Fruit fly (Drosophila melanogaster) whole organism, prepupa: ENCODE data around the gene CG5556.

Source experiments
- Blimp-1 ChIP-seq: fragments of 200-800 bp; sonication (Bioruptor generic); optimal IDR thresholded peaks from 3 replicates; lab custom pipeline; 2017; ENCODE audit warnings: missing biosample characterization, missing genetic modification characterization, mild to moderate bottlenecking, moderate library complexity, missing genetic modification reagents
- CG10631 ChIP-seq: fragments of 200-800 bp; sonication (Bioruptor generic); optimal IDR thresholded peaks from 2 replicates; lab custom pipeline; 2016; ENCODE audit warnings: missing biosample characterization, missing genetic modification characterization
- CG10669 ChIP-seq: fragments of 200-800 bp; sonication (Bioruptor generic); optimal IDR thresholded peaks from 3 replicates; lab custom pipeline; 2018; ENCODE audit warnings: missing biosample characterization, mild to moderate bottlenecking, missing genetic modification characterization, moderate library complexity
- CG11294 ChIP-seq: fragments of 200-800 bp; sonication (Bioruptor generic); IDR thresholded peaks from 2 replicates; pipeline ENCODE4 v1.3.6; 2022; ENCODE audit warnings: missing biosample characterization, missing genetic modification characterization
- CG11762 ChIP-seq: fragments of 200-800 bp; sonication (Bioruptor generic); optimal IDR thresholded peaks from 3 replicates; lab custom pipeline; 2016; ENCODE audit warnings: missing biosample characterization, missing genetic modification characterization; ENCODE audit not compliant: insufficient read depth
- CG11902 ChIP-seq: fragments of 200-800 bp; sonication (Bioruptor generic); optimal IDR thresholded peaks from 3 replicates; lab custom pipeline; 2016; ENCODE audit warnings: missing biosample characterization, missing genetic modification characterization
- CG15336 ChIP-seq: fragments of 200-800 bp; sonication (Bioruptor generic); IDR thresholded peaks from 2 replicates; pipeline ENCODE4 v1.3.6; 2022; ENCODE audit warnings: missing biosample characterization, missing genetic modification characterization
- CG16779 ChIP-seq: fragments of 200-800 bp; sonication (Bioruptor generic); optimal IDR thresholded peaks from 3 replicates; lab custom pipeline; 2017; ENCODE audit warnings: missing biosample characterization, mild to moderate bottlenecking, missing genetic modification characterization
- CG3032 ChIP-seq: fragments of 200-800 bp; optimal IDR thresholded peaks from 2 replicates; lab custom pipeline; 2019; ENCODE audit warnings: missing biosample characterization, mild to moderate bottlenecking, missing genetic modification characterization, moderate library complexity
- CG31627 ChIP-seq: fragments of 200-800 bp; sonication (Bioruptor generic); optimal IDR thresholded peaks from 3 replicates; lab custom pipeline; 2016; ENCODE audit warnings: missing biosample characterization, missing genetic modification characterization
- CG32006 ChIP-seq: fragments of 200-800 bp; sonication (Bioruptor generic); optimal IDR thresholded peaks from 3 replicates; lab custom pipeline; 2017; ENCODE audit warnings: missing biosample characterization, mild to moderate bottlenecking, missing genetic modification characterization
- CG34406 ChIP-seq: fragments of 200-800 bp; sonication (Bioruptor generic); optimal IDR thresholded peaks from 3 replicates; lab custom pipeline; 2016; ENCODE audit warnings: missing biosample characterization, missing genetic modification characterization
- CG4318 ChIP-seq: fragments of 200-800 bp; sonication (Bioruptor generic); optimal IDR thresholded peaks from 3 replicates; lab custom pipeline; 2017; ENCODE audit warnings: missing biosample characterization, mild to moderate bottlenecking, missing genetic modification characterization
- CG6163 ChIP-seq: fragments of 200-800 bp; sonication (Bioruptor generic); IDR thresholded peaks from 3 replicates; pipeline ENCODE4 v1.3.6; 2022; ENCODE audit warnings: missing biosample characterization, missing genetic modification characterization
- CG6792 ChIP-seq: fragments of 200-800 bp; sonication (Bioruptor generic); optimal IDR thresholded peaks from 3 replicates; lab custom pipeline; 2016; ENCODE audit warnings: missing biosample characterization, missing genetic modification characterization
- CG6808 ChIP-seq: fragments of 200-800 bp; sonication (Bioruptor generic); optimal IDR thresholded peaks from 3 replicates; lab custom pipeline; 2017; ENCODE audit warnings: missing biosample characterization, missing genetic modification characterization, mild to moderate bottlenecking, moderate library complexity, missing genetic modification reagents
- CG8119 ChIP-seq: fragments of 200-800 bp; sonication (Bioruptor generic); IDR thresholded peaks from 3 replicates; pipeline ENCODE4 v1.3.6; 2022; ENCODE audit warnings: missing biosample characterization, missing genetic modification characterization
- CG8319 ChIP-seq: fragments of 200-800 bp; sonication (Bioruptor generic); optimal IDR thresholded peaks from 3 replicates; lab custom pipeline; 2016; ENCODE audit warnings: missing biosample characterization, missing genetic modification characterization
- CG8632 ChIP-seq: fragments of 200-800 bp; sonication (Bioruptor generic); optimal IDR thresholded peaks from 3 replicates; lab custom pipeline; 2016; ENCODE audit warnings: missing biosample characterization, missing genetic modification characterization
- CG9139 ChIP-seq: fragments of 200-800 bp; sonication (Bioruptor generic); optimal IDR thresholded peaks from 3 replicates; lab custom pipeline; 2017; ENCODE audit warnings: missing biosample characterization, mild to moderate bottlenecking, missing genetic modification characterization
- Eip75B ChIP-seq: fragments of 200-800 bp; sonication (Bioruptor generic); optimal IDR thresholded peaks from 3 replicates; lab custom pipeline; 2016; ENCODE audit warnings: missing biosample characterization, missing genetic modification characterization
- Eip78C ChIP-seq: fragments of 200-800 bp; sonication (Bioruptor generic); peaks from one replicate; lab custom pipeline; 2016; ENCODE audit warnings: missing biosample characterization, missing genetic modification characterization
- Eip93F ChIP-seq: fragments of 200-800 bp; sonication (Bioruptor generic); optimal IDR thresholded peaks from 2 replicates; lab custom pipeline; 2016; ENCODE audit warnings: missing biosample characterization, mild to moderate bottlenecking, missing genetic modification characterization
- Ets21C ChIP-seq: fragments of 200-800 bp; sonication (Bioruptor generic); optimal IDR thresholded peaks from 3 replicates; lab custom pipeline; 2016; ENCODE audit warnings: missing biosample characterization, missing genetic modification characterization
- Ets96B ChIP-seq: fragments of 200-800 bp; optimal IDR thresholded peaks from 2 replicates; lab custom pipeline; 2019; ENCODE audit warnings: missing biosample characterization, mild to moderate bottlenecking, missing genetic modification characterization, moderate library complexity
- Gug ChIP-seq: fragments of 200-800 bp; sonication (Bioruptor generic); IDR thresholded peaks from 2 replicates; pipeline ENCODE4 v1.3.6; 2022; ENCODE audit warnings: missing biosample characterization, missing genetic modification characterization
- Hr38 ChIP-seq: sonication (Bioruptor generic); optimal IDR thresholded peaks from 2 replicates; lab custom pipeline; 2016; ENCODE audit warnings: missing biosample characterization, missing genetic modification characterization
- Hr39 ChIP-seq: fragments of 200-800 bp; sonication (Bioruptor generic); optimal IDR thresholded peaks from 2 replicates; lab custom pipeline; 2016; ENCODE audit warnings: missing biosample characterization, missing genetic modification characterization
- Hr4 ChIP-seq: fragments of 200-800 bp; sonication (Bioruptor generic); optimal IDR thresholded peaks from 3 replicates; lab custom pipeline; 2016; ENCODE audit warnings: missing biosample characterization, missing genetic modification characterization
- OdsH ChIP-seq: fragments of 200-800 bp; sonication (Bioruptor generic); optimal IDR thresholded peaks from 3 replicates; lab custom pipeline; 2016; ENCODE audit warnings: missing biosample characterization, missing genetic modification characterization
- Smox ChIP-seq: fragments of 200-800 bp; sonication (Bioruptor generic); optimal IDR thresholded peaks from 3 replicates; lab custom pipeline; 2016; ENCODE audit warnings: missing biosample characterization, missing genetic modification characterization
- Sox14 ChIP-seq: fragments of 200-800 bp; sonication (Bioruptor generic); optimal IDR thresholded peaks from 3 replicates; lab custom pipeline; 2016; ENCODE audit warnings: missing biosample characterization, missing genetic modification characterization
- Sox15 ChIP-seq: fragments of 200-800 bp; sonication (Bioruptor generic); optimal IDR thresholded peaks from 3 replicates; lab custom pipeline; 2016; ENCODE audit warnings: missing biosample characterization, missing genetic modification characterization
- achi ChIP-seq: fragments of 200-800 bp; sonication (Bioruptor generic); optimal IDR thresholded peaks from 3 replicates; lab custom pipeline; 2016; ENCODE audit warnings: missing biosample characterization, missing genetic modification characterization
- acj6 ChIP-seq: fragments of 200-800 bp; sonication (Bioruptor generic); optimal IDR thresholded peaks from 3 replicates; lab custom pipeline; 2016; ENCODE audit warnings: missing biosample characterization, missing genetic modification characterization
- cyc ChIP-seq: fragments of 200-800 bp; sonication (Bioruptor generic); optimal IDR thresholded peaks from 3 replicates; lab custom pipeline; 2016; ENCODE audit warnings: missing biosample characterization, missing genetic modification characterization
- dac ChIP-seq: fragments of 200-800 bp; sonication (Bioruptor generic); optimal IDR thresholded peaks from 2 replicates; lab custom pipeline; 2017; ENCODE audit warnings: missing biosample characterization, mild to moderate bottlenecking, missing genetic modification characterization
- esn ChIP-seq: fragments of 200-800 bp; sonication (Bioruptor generic); optimal IDR thresholded peaks from 2 replicates; lab custom pipeline; 2016; ENCODE audit warnings: missing biosample characterization, mild to moderate bottlenecking, missing genetic modification characterization, moderate library complexity
- fd85E ChIP-seq: fragments of 200-800 bp; sonication (Bioruptor generic); optimal IDR thresholded peaks from 3 replicates; lab custom pipeline; 2016; ENCODE audit warnings: missing biosample characterization, missing genetic modification characterization
- fkh ChIP-seq: fragments of 200-800 bp; sonication (Bioruptor generic); optimal IDR thresholded peaks from 3 replicates; lab custom pipeline; 2017; ENCODE audit warnings: missing biosample characterization, mild to moderate bottlenecking, missing genetic modification characterization, moderate library complexity
- net ChIP-seq: fragments of 200-800 bp; sonication (Bioruptor generic); optimal IDR thresholded peaks from 3 replicates; lab custom pipeline; 2016; ENCODE audit warnings: missing biosample characterization, missing genetic modification characterization
- pdm3 ChIP-seq: fragments of 200-800 bp; sonication (Bioruptor generic); optimal IDR thresholded peaks from 3 replicates; lab custom pipeline; 2016; ENCODE audit warnings: missing biosample characterization, missing genetic modification characterization
- ss ChIP-seq, 2 experiments: fragments of 200-800 bp; sonication (Bioruptor generic); optimal IDR thresholded peaks; 2 replicates in 1 of 2; 3 replicates in 1 of 2; lab custom pipeline; 2017 to 2018; ENCODE audit warnings: mild to moderate bottlenecking in 2 of 2, missing biosample characterization in 2 of 2, missing genetic modification characterization in 2 of 2, moderate library complexity in 1 of 2
- svp ChIP-seq: fragments of 200-800 bp; sonication (Bioruptor generic); peaks from one replicate; lab custom pipeline; 2016; ENCODE audit warnings: missing biosample characterization, missing genetic modification characterization
- topi ChIP-seq: fragments of 200-800 bp; sonication (Bioruptor generic); optimal IDR thresholded peaks from 3 replicates; lab custom pipeline; 2016; ENCODE audit warnings: missing biosample characterization, missing genetic modification characterization
- vri ChIP-seq: fragments of 200-800 bp; sonication (Bioruptor generic); optimal IDR thresholded peaks from 3 replicates; lab custom pipeline; 2016; ENCODE audit warnings: missing biosample characterization, mild to moderate bottlenecking, missing genetic modification characterization

CG5556 gene

DNA sequence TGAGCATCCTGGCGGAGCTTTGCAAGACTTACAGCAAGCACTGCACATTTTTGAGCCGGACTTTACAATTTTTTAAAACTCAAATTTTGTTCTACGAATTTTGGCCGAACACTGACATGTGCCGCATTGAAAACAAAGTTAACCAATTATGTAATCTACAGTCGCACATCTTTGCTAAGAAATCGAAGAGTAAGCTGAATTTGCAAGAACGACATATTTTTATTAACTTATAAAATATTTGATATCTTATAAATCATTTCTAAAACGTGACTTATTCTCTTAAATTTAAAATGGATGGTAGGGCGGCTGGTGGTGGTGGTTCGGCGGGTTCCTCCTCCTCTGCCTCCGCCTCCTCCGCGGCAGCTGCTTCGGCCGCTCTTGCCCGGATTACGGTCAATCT lies at the start of gene CG5556:
Gene CG5556 (minus strand): TSS at position 101 of the 400 bp plus-strand sequence.
- TF ChIP-seq CG11762 (GFP tag; lab: Kevin White, UChicago) (no peak), fd85E (GFP tag; lab: Kevin White, UChicago) (no peak), Ets96B (tag; lab: Kevin White, UChicago) (no peak), svp (GFP tag; lab: Kevin White, UChicago) (no peak), CG11294 (GFP tag; lab: Robert Waterston, UW) (no peak), CG31627 (GFP tag; lab: Kevin White, UChicago) (no peak), vri (GFP tag; lab: Kevin White, UChicago) (no peak), CG32006 (GFP tag; lab: Kevin White, UChicago) (no peak), Ets21C (GFP tag; lab: Kevin White, UChicago) (no peak), esn (GFP tag; lab: Kevin White, UChicago) (no peak), net (no peak), Sox15 (GFP tag; lab: Kevin White, UChicago) (no peak), ss (GFP tag; optimal IDR thresholded peaks at IDR 0.05; lab: Kevin White, UChicago) (no peak), fkh (GFP tag; lab: Kevin White, UChicago) (no peak)

DNA sequence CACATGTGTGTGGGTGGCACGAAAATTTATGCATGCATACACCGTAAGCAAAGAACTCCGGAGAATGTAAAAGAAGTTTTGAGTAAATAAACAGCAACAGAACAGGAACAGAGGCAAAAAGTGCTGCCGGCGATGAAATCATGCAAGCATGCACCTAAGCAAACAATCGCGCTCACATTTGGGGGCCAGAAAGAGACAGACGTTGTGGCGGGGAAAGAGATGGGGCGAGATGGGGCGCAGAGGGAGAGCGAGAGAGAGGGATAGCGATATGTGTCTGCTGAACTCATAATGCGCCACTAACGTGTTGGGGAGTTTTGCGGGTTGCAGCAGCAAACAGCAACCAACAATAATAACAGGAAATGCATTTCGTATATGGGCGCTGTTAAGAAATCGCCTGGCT lies 46.8 kb upstream of the CG5556 start:
- TF ChIP-seq CG4318 (GFP tag; lab: Kevin White, UChicago): no peak
- TF ChIP-seq CG31627 (GFP tag; lab: Kevin White, UChicago): no peak
- peak; percentile 40 for TF ChIP-seq Eip78C (GFP tag; lab: Kevin White, UChicago)
- peak; percentile 12; the same call in 1 of the 3 replicates for TF ChIP-seq CG6163 (GFP tag; lab: Robert Waterston, UW)
- TF ChIP-seq cyc (GFP tag; lab: Kevin White, UChicago): no peak
- TF ChIP-seq OdsH: no peak
- no peak for TF ChIP-seq Blimp-1 (GFP tag; lab: Kevin White, UChicago)
- TF ChIP-seq CG6792 (GFP tag; lab: Kevin White, UChicago): no peak
- TF ChIP-seq CG3032 (tag; lab: Kevin White, UChicago): no peak
- TF ChIP-seq svp (GFP tag; lab: Kevin White, UChicago): no peak
- TF ChIP-seq CG11762 (GFP tag; lab: Kevin White, UChicago): no peak
- TF ChIP-seq fkh (GFP tag; lab: Kevin White, UChicago): peak; percentile 65
- no peak for TF ChIP-seq CG8119 (GFP tag; lab: Robert Waterston, UW)
- TF ChIP-seq CG34406 (GFP tag; lab: Kevin White, UChicago): no peak
- TF ChIP-seq CG6808 (GFP tag; lab: Kevin White, UChicago): no peak
- TF ChIP-seq CG10631: no peak
- TF ChIP-seq dac (GFP tag; lab: Kevin White, UChicago): no peak
- TF ChIP-seq, all 60 proteins: peak for 3

DNA sequence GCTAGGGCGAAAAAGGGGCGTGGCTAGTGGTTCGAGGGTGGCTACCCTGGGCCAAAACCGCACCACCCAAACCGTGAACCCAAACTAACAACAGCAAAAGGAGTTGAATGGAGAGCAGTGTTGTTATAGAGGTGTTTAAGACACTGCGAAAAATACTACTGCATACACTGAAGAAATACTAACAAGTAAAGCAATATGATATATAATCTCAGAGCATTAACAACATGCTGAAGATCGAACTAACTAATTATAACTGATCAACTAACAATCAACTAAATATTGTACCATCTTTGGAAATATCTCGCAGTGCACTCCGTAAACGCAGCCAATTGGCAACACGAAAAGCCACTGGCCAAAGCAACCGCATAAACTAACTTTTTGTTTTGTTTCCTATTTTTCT lies 40.9 kb upstream of the CG5556 start:
- TF ChIP-seq CG8319 (GFP tag; lab: Kevin White, UChicago) (no peak), topi (no peak), dac (GFP tag; lab: Kevin White, UChicago) (no peak), Ets21C (GFP tag; lab: Kevin White, UChicago) (no peak), Eip93F (GFP tag; lab: Kevin White, UChicago) (no peak), CG8119 (GFP tag; lab: Robert Waterston, UW) (peak; percentile 38; the same call in 1 of the 3 replicates), Eip75B (GFP tag; lab: Kevin White, UChicago) (no peak), Sox14 (GFP tag; lab: Kevin White, UChicago) (no peak), achi (GFP tag; lab: Kevin White, UChicago) (peak; percentile 26), acj6 (GFP tag; lab: Kevin White, UChicago) (no peak), CG6163 (GFP tag; lab: Robert Waterston, UW) (peak; percentile 49; the same call in 2 of the 3 replicates), OdsH (peak; percentile 28), CG10669 (GFP tag; lab: Kevin White, UChicago) (no peak), Hr38 (no peak), CG16779 (tag; lab: Kevin White, UChicago) (no peak), Eip78C (GFP tag; lab: Kevin White, UChicago) (peak; percentile 52), CG11762 (GFP tag; lab: Kevin White, UChicago) (no peak), Smox (GFP tag; lab: Kevin White, UChicago) (peak; percentile 5), CG9139 (GFP tag; lab: Kevin White, UChicago) (no peak), cyc (GFP tag; lab: Kevin White, UChicago) (no peak), Gug (no peak), CG11902 (no peak), CG31627 (GFP tag; lab: Kevin White, UChicago) (no peak), CG15336 (GFP tag; lab: Robert Waterston, UW) (peak; percentile 39; the same call in 1 of the 2 replicates), svp (GFP tag; lab: Kevin White, UChicago) (peak; percentile 57), CG3032 (tag; lab: Kevin White, UChicago) (no peak), Sox15 (GFP tag; lab: Kevin White, UChicago) (no peak), CG32006 (GFP tag; lab: Kevin White, UChicago) (peak; percentile 46), CG8632 (no peak), Hr4 (GFP tag; lab: Kevin White, UChicago) (peak; percentile 34), Hr39 (GFP tag; lab: Kevin White, UChicago) (peak; percentile 19), pdm3 (GFP tag; lab: Kevin White, UChicago) (peak; percentile 24)
